Fruit fly (Drosophila melanogaster): ENCODE data around the gene Usp7.
A peak's percentile ranks its signal among the peaks of the same experiment; 100 is the strongest.

Usp7 gene

DNA sequence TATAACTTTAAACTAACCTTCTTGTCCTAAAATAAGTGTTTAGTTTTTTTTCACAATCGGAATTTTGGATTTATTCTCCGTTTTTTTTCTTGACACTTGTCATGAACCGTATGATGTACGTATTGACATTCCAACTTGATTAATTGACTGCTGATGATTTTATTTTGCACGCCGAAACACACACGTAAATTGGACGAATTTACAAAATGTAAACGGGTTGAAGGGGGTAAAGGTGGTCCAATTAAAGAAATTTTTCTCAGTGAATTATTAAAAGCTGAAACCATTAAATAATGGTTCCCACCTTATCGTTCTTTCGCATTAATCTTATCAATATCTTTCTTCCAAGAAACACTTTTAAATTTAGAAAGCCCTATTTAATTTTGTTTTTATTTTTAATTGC lies 27.7 kb upstream of the Usp7 start, which contains the start of gene Uch-L5R:
TSS of gene Uch-L5R (minus strand) at position 101 of the 400 bp plus-strand sequence.
- no peak for TF ChIP-seq ovo (GFP tag; optimal IDR thresholded peaks at IDR 0.05)
- no peak for TF ChIP-seq CG12768 (GFP tag; optimal IDR thresholded peaks at IDR 0.05)
- TF ChIP-seq pad (GFP tag; optimal IDR thresholded peaks at IDR 0.05), result no peak
- no peak for TF ChIP-seq CG7045 (GFP tag; optimal IDR thresholded peaks at IDR 0.05)
- no peak for TF ChIP-seq CG33017 (tag; optimal IDR thresholded peaks at IDR 0.05)
- no peak for TF ChIP-seq CG14711 (tag; optimal IDR thresholded peaks at IDR 0.05)
- TF ChIP-seq CG7101 (tag; optimal IDR thresholded peaks at IDR 0.05), result no peak
- TF ChIP-seq bab1 (GFP tag; optimal IDR thresholded peaks at IDR 0.05), result no peak
- no peak for TF ChIP-seq Crg-1 (GFP tag; optimal IDR thresholded peaks at IDR 0.05)
- TF ChIP-seq cic (GFP tag; optimal IDR thresholded peaks at IDR 0.05), result no peak
- no peak for TF ChIP-seq tj (GFP tag; optimal IDR thresholded peaks at IDR 0.05)
- no peak for TF ChIP-seq kay (GFP tag; ENCODE audit: borderline replicate concordance)
- TF ChIP-seq Hr96 (GFP tag; optimal IDR thresholded peaks at IDR 0.05), result no peak
- TF ChIP-seq cnc (optimal IDR thresholded peaks at IDR 0.05), result no peak

- TF ChIP-seq CG11617 (GFP tag; optimal IDR thresholded peaks at IDR 0.05), result no peak
- TF ChIP-seq CG7045 (GFP tag; optimal IDR thresholded peaks at IDR 0.05), result no peak
- no peak for TF ChIP-seq pad (GFP tag; optimal IDR thresholded peaks at IDR 0.05)
- TF ChIP-seq CG5204 (GFP tag; optimal IDR thresholded peaks at IDR 0.05), result no peak
- no peak for TF ChIP-seq kay (GFP tag; ENCODE audit: borderline replicate concordance)
- no peak for TF ChIP-seq Clk (GFP tag; optimal IDR thresholded peaks at IDR 0.05)
- TF ChIP-seq Crg-1 (GFP tag; optimal IDR thresholded peaks at IDR 0.05), result no peak
- no peak for TF ChIP-seq Mnt (GFP tag; optimal IDR thresholded peaks at IDR 0.05)
- TF ChIP-seq CG7101 (tag; optimal IDR thresholded peaks at IDR 0.05), result no peak
- TF ChIP-seq CG1620 (GFP tag; optimal IDR thresholded peaks at IDR 0.05), result no peak
Measured at dm6 chrX:12050292-12050691, 21.5 kb upstream of the Usp7 start.

dm6 chrX:12043398-12043797 lies 14.6 kb upstream of the Usp7 start, which contains the start of gene Ten-a:
Ten-a (plus strand) TSS chrX:12043698.
- TF ChIP-seq kay (GFP tag; ENCODE audit: borderline replicate concordance) (no peak), CG7101 (tag; optimal IDR thresholded peaks at IDR 0.05) (no peak), CG5204 (GFP tag; optimal IDR thresholded peaks at IDR 0.05) (no peak), tj (GFP tag; optimal IDR thresholded peaks at IDR 0.05) (no peak), cic (GFP tag; optimal IDR thresholded peaks at IDR 0.05) (no peak), Crg-1 (GFP tag; optimal IDR thresholded peaks at IDR 0.05) (no peak), ovo (GFP tag; optimal IDR thresholded peaks at IDR 0.05) (no peak), Hr96 (GFP tag; optimal IDR thresholded peaks at IDR 0.05) (no peak), CG33017 (tag; optimal IDR thresholded peaks at IDR 0.05) (no peak), toe (GFP tag; optimal IDR thresholded peaks at IDR 0.05) (no peak), CG14711 (tag; optimal IDR thresholded peaks at IDR 0.05) (no peak), CG7045 (GFP tag; optimal IDR thresholded peaks at IDR 0.05) (no peak)

DNA sequence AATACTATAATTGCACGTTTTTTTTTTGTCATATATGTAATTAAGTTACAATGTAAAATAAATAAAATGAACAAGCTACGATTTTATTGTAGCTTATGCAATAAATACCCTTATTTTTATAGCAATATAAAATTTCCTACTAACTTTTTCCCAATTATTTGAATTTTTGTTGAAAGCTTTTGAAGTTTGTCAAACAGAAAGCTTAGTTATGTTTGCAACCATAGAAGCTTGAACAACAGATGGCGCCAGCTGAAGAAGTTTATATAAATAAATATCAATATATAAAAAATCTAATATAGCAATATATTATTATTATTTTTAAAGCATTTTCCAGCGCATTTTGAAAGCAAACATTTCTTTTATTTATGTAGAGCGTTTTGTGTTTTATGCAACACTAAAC lies 6.4 kb upstream of the Usp7 start:
- no peak for TF ChIP-seq CG7045 (GFP tag; optimal IDR thresholded peaks at IDR 0.05)
- no peak for TF ChIP-seq CG5204 (GFP tag; optimal IDR thresholded peaks at IDR 0.05)
- no peak for TF ChIP-seq CG7101 (tag; optimal IDR thresholded peaks at IDR 0.05)
- peak; percentile 47 for TF ChIP-seq bab1 (GFP tag; optimal IDR thresholded peaks at IDR 0.05)

- TF ChIP-seq CG5204 (GFP tag; optimal IDR thresholded peaks at IDR 0.05), result no peak
- TF ChIP-seq CG14711 (tag; optimal IDR thresholded peaks at IDR 0.05), result no peak
- TF ChIP-seq CG7045 (GFP tag; optimal IDR thresholded peaks at IDR 0.05), result no peak
- no peak for TF ChIP-seq CG12768 (GFP tag; optimal IDR thresholded peaks at IDR 0.05)
- no peak for TF ChIP-seq cic (GFP tag; optimal IDR thresholded peaks at IDR 0.05)
- TF ChIP-seq kay (GFP tag; ENCODE audit: borderline replicate concordance), result no peak
- no peak for TF ChIP-seq pad (GFP tag; optimal IDR thresholded peaks at IDR 0.05)
- no peak for TF ChIP-seq Clk (GFP tag; optimal IDR thresholded peaks at IDR 0.05)
- TF ChIP-seq Hr96 (GFP tag; optimal IDR thresholded peaks at IDR 0.05), result no peak
- no peak for TF ChIP-seq CG33017 (tag; optimal IDR thresholded peaks at IDR 0.05)
- TF ChIP-seq CG11617 (GFP tag; optimal IDR thresholded peaks at IDR 0.05), result no peak
- no peak for TF ChIP-seq bab1 (GFP tag; optimal IDR thresholded peaks at IDR 0.05)
- TF ChIP-seq tj (GFP tag; optimal IDR thresholded peaks at IDR 0.05), result no peak
- no peak for TF ChIP-seq ovo (GFP tag; optimal IDR thresholded peaks at IDR 0.05)
Measured at dm6 chrX:12034713-12035112, 5.9 kb upstream of the Usp7 start.

- no peak for TF ChIP-seq CG1620 (GFP tag; optimal IDR thresholded peaks at IDR 0.05)
- no peak for TF ChIP-seq CG14711 (tag; optimal IDR thresholded peaks at IDR 0.05)
- TF ChIP-seq Clk (GFP tag; optimal IDR thresholded peaks at IDR 0.05), result no peak
- no peak for TF ChIP-seq toe (GFP tag; optimal IDR thresholded peaks at IDR 0.05)
- TF ChIP-seq kay (GFP tag; ENCODE audit: borderline replicate concordance), result no peak
- no peak for TF ChIP-seq bab1 (GFP tag; optimal IDR thresholded peaks at IDR 0.05)
- TF ChIP-seq tj (GFP tag; optimal IDR thresholded peaks at IDR 0.05), result no peak
- no peak for TF ChIP-seq CG7101 (tag; optimal IDR thresholded peaks at IDR 0.05)
- no peak for TF ChIP-seq cic (GFP tag; optimal IDR thresholded peaks at IDR 0.05)
- TF ChIP-seq CG33017 (tag; optimal IDR thresholded peaks at IDR 0.05), result no peak
- no peak for TF ChIP-seq CG11617 (GFP tag; optimal IDR thresholded peaks at IDR 0.05)
- TF ChIP-seq Hr96 (GFP tag; optimal IDR thresholded peaks at IDR 0.05), result no peak
- no peak for TF ChIP-seq CG7045 (GFP tag; optimal IDR thresholded peaks at IDR 0.05)
- TF ChIP-seq Mnt (GFP tag; optimal IDR thresholded peaks at IDR 0.05), result no peak
- no peak for TF ChIP-seq CG5204 (GFP tag; optimal IDR thresholded peaks at IDR 0.05)
Measured at dm6 chrX:12032136-12032682, 3.4 kb upstream of the Usp7 start, which contains the start of gene Cyp318a1. Cyp318a1 (plus strand) TSS chrX:12032632.

DNA sequence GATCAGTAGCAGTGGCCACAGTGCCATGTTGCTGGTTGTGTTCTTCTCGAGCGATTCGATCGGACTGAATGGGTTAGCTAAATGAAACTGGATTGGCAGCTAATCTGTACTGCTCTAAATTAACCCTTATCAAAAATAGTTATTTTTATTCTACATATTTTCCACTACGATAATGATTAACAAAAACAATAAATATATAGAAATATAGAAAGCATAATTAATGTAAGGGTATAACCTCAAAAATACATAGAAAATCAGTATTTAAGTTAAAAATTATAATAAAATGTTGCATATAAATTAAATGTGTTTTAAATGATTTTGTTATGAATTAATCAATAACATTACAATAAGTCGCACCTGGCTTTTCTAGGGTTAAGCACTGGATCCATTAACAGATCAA lies 2.6 kb upstream of the Usp7 start, which contains the start of gene Cyp311a1:
TSS of gene Cyp311a1 (minus strand) at position 66 of the 400 bp plus-strand sequence.
- TF ChIP-seq CG14711 (tag; optimal IDR thresholded peaks at IDR 0.05) (peak; percentile 48), CG7101 (tag; optimal IDR thresholded peaks at IDR 0.05) (peak; percentile 56), CG12768 (GFP tag; optimal IDR thresholded peaks at IDR 0.05) (no peak), CG7045 (GFP tag; optimal IDR thresholded peaks at IDR 0.05) (no peak), toe (GFP tag; optimal IDR thresholded peaks at IDR 0.05) (no peak), CG5204 (GFP tag; optimal IDR thresholded peaks at IDR 0.05) (no peak), CG33017 (tag; optimal IDR thresholded peaks at IDR 0.05) (peak; percentile 60)
